Worm (Caenorhabditis elegans) whole organism, late embryonic: Measurements from ENCODE around the gene csn-3.

Experiments used
- F13H6.1 ChIP-seq: sonication (generic microtip); optimal IDR thresholded peaks from 2 replicates; lab custom pipeline; 2016; ENCODE audit warnings: missing genetic modification characterization, missing compliant biosample characterization
- K09A11.1 ChIP-seq: sonication (generic microtip); optimal IDR thresholded peaks from 2 replicates; lab custom pipeline; 2017; ENCODE audit warnings: antibody characterized with exemption, mild to moderate bottlenecking, missing genetic modification characterization, missing compliant biosample characterization; ENCODE audit not compliant: insufficient read depth
- Y22D7AL.16 ChIP-seq: sonication (generic microtip); optimal IDR thresholded peaks from 2 replicates; lab custom pipeline; 2016; ENCODE audit warnings: missing genetic modification characterization, missing compliant biosample characterization
- ceh-14 ChIP-seq: sonication (generic microtip); optimal IDR thresholded peaks from 2 replicates; lab custom pipeline; 2016; ENCODE audit warnings: missing genotype, missing genetic modification characterization, missing compliant biosample characterization
- ceh-30 ChIP-seq: fragments of 150-350 bp; optimal IDR thresholded peaks from 2 replicates; lab custom pipeline; 2014; ENCODE audit warnings: missing biosample characterization, missing genetic modification characterization
- ceh-48 ChIP-seq: sonication (generic microtip); optimal IDR thresholded peaks from 2 replicates; lab custom pipeline; 2016; ENCODE audit warnings: missing genetic modification characterization, inconsistent platforms, missing compliant biosample characterization
- ceh-6 ChIP-seq: fragments of 200-800 bp; sonication (Bioruptor generic); optimal IDR thresholded peaks from 2 replicates; lab custom pipeline; 2018; ENCODE audit warnings: mild to moderate bottlenecking, missing genetic modification characterization, missing compliant biosample characterization
- ceh-9 ChIP-seq: sonication (generic microtip); optimal IDR thresholded peaks from 2 replicates; lab custom pipeline; 2016; ENCODE audit warnings: mild to moderate bottlenecking, missing genetic modification characterization, inconsistent platforms, missing compliant biosample characterization
- dmd-4 ChIP-seq: sonication (generic microtip); optimal IDR thresholded peaks from 2 replicates; lab custom pipeline; 2016; ENCODE audit warnings: borderline replicate concordance, missing genetic modification characterization, missing compliant biosample characterization
- dve-1 ChIP-seq: sonication (generic microtip); optimal IDR thresholded peaks from 2 replicates; lab custom pipeline; 2017; ENCODE audit warnings: antibody characterized with exemption, mild to moderate bottlenecking, missing genetic modification characterization, missing compliant biosample characterization
- elt-2 ChIP-seq: sonication (generic microtip); optimal IDR thresholded peaks from 2 replicates; lab custom pipeline; 2016; ENCODE audit warnings: missing genetic modification reagents, missing genetic modification characterization, missing compliant biosample characterization
- elt-4 ChIP-seq: sonication (generic microtip); optimal IDR thresholded peaks from 2 replicates; lab custom pipeline; 2016; ENCODE audit warnings: missing genetic modification characterization, missing compliant biosample characterization
- ets-4 ChIP-seq: sonication (generic microtip); optimal IDR thresholded peaks from 2 replicates; lab custom pipeline; 2016; ENCODE audit warnings: missing genetic modification characterization, missing compliant biosample characterization
- eyg-1 ChIP-seq: sonication (generic microtip); optimal IDR thresholded peaks from 2 replicates; lab custom pipeline; 2016; ENCODE audit warnings: missing genotype, missing genetic modification characterization, missing compliant biosample characterization
- gmeb-2 ChIP-seq: sonication (generic microtip); optimal IDR thresholded peaks from 2 replicates; lab custom pipeline; 2016; ENCODE audit warnings: missing genetic modification characterization, inconsistent platforms, missing compliant biosample characterization
- hlh-13 ChIP-seq: fragments of 200-800 bp; sonication (Bioruptor generic); optimal IDR thresholded peaks from 2 replicates; lab custom pipeline; 2018; ENCODE audit warnings: mild to moderate bottlenecking, missing genetic modification characterization, missing compliant biosample characterization
- hlh-15 ChIP-seq: sonication (generic microtip); optimal IDR thresholded peaks from 2 replicates; lab custom pipeline; 2016; ENCODE audit warnings: missing genetic modification characterization, missing compliant biosample characterization
- hlh-30 ChIP-seq: sonication (generic microtip); optimal IDR thresholded peaks from 2 replicates; lab custom pipeline; 2017; ENCODE audit warnings: antibody characterized with exemption, missing genetic modification characterization, missing compliant biosample characterization; ENCODE audit not compliant: insufficient read depth
- hlh-6 ChIP-seq: sonication (generic microtip); optimal IDR thresholded peaks from 2 replicates; lab custom pipeline; 2016; ENCODE audit warnings: missing genotype, missing genetic modification characterization, missing compliant biosample characterization
- hlh-8 ChIP-seq: sonication (generic microtip); optimal IDR thresholded peaks from 2 replicates; lab custom pipeline; 2016; ENCODE audit warnings: missing genotype, missing genetic modification characterization, missing compliant biosample characterization
- lim-6 ChIP-seq: sonication (generic microtip); optimal IDR thresholded peaks from 2 replicates; lab custom pipeline; 2016; ENCODE audit warnings: missing genetic modification characterization, missing compliant biosample characterization
- lin-11 ChIP-seq: fragments of 200-800 bp; sonication (Bioruptor generic); optimal IDR thresholded peaks from 2 replicates; lab custom pipeline; 2018; ENCODE audit warnings: mild to moderate bottlenecking, missing genetic modification characterization, missing compliant biosample characterization
- nfya-1 ChIP-seq: sonication (generic microtip); optimal IDR thresholded peaks from 2 replicates; lab custom pipeline; 2017; ENCODE audit warnings: missing genetic modification characterization, mild to moderate bottlenecking, missing compliant biosample characterization, antibody characterized with exemption, moderate library complexity
- nhr-232 ChIP-seq: sonication (generic microtip); optimal IDR thresholded peaks from 2 replicates; lab custom pipeline; 2016; ENCODE audit warnings: missing genetic modification characterization, missing compliant biosample characterization
- pag-3 ChIP-seq: sonication (generic microtip); optimal IDR thresholded peaks from 2 replicates; lab custom pipeline; 2016; ENCODE audit warnings: missing compliant biosample characterization, missing genetic modification characterization, borderline replicate concordance
- pat-9 ChIP-seq: fragments of 200-800 bp; sonication (Bioruptor generic); optimal IDR thresholded peaks from 2 replicates; lab custom pipeline; 2018; ENCODE audit warnings: mild to moderate bottlenecking, missing genetic modification characterization, moderate library complexity, missing compliant biosample characterization
- pha-2 ChIP-seq: sonication (generic microtip); optimal IDR thresholded peaks from 2 replicates; lab custom pipeline; 2017; ENCODE audit warnings: mild to moderate bottlenecking, missing genetic modification characterization, missing compliant biosample characterization
- pqm-1 ChIP-seq: sonication (generic microtip); optimal IDR thresholded peaks from 2 replicates; lab custom pipeline; 2016; ENCODE audit warnings: missing genetic modification characterization, missing compliant biosample characterization
- pros-1 ChIP-seq: fragments of 150-350 bp; optimal IDR thresholded peaks from 2 replicates; lab custom pipeline; 2014; ENCODE audit warnings: missing biosample characterization, missing genetic modification reagents, missing genetic modification characterization
- ref-2 ChIP-seq: sonication (generic microtip); optimal IDR thresholded peaks from 2 replicates; lab custom pipeline; 2016; ENCODE audit warnings: missing genetic modification characterization, missing compliant biosample characterization
- sdc-2 ChIP-seq: sonication (generic microtip); optimal IDR thresholded peaks from 2 replicates; lab custom pipeline; 2016; ENCODE audit warnings: missing genotype, missing genetic modification characterization, missing compliant biosample characterization
- sox-2 ChIP-seq: fragments of 200-800 bp; sonication (Bioruptor generic); IDR thresholded peaks from 2 replicates; pipeline ENCODE4 v1.3.6; 2022; ENCODE audit warnings: missing genetic modification reagents, missing genetic modification characterization, missing compliant biosample characterization
- syd-9 ChIP-seq: sonication (generic microtip); optimal IDR thresholded peaks from 2 replicates; lab custom pipeline; 2016; ENCODE audit warnings: mild to moderate bottlenecking, missing genetic modification characterization, moderate library complexity, missing compliant biosample characterization
- tbx-7 ChIP-seq: sonication (generic microtip); optimal IDR thresholded peaks from 2 replicates; lab custom pipeline; 2016; ENCODE audit warnings: missing genotype, missing genetic modification characterization, missing compliant biosample characterization
- ttx-3 ChIP-seq: sonication (generic microtip); optimal IDR thresholded peaks from 2 replicates; lab custom pipeline; 2016; ENCODE audit warnings: missing genetic modification reagents, missing genetic modification characterization, missing compliant biosample characterization
- unc-3 ChIP-seq, 2 experiments: fragments of 200-800 bp in 1 of 2; sonication (Bioruptor generic) in 1 of 2; sonication (generic microtip) in 1 of 2; conservative IDR thresholded peaks in 1 of 2; optimal IDR thresholded peaks in 1 of 2; 2 replicates each; pipeline versions ENCODE4 v1.3.6 to Lab custom; 2016 to 2022; ENCODE audit warnings: missing compliant biosample characterization in 2 of 2, missing genetic modification characterization in 2 of 2, missing genetic modification reagents in 1 of 2
- unc-42 ChIP-seq: sonication (generic microtip); optimal IDR thresholded peaks from 2 replicates; lab custom pipeline; 2016; ENCODE audit warnings: missing genotype, missing genetic modification characterization, missing compliant biosample characterization
- unc-86 ChIP-seq: sonication (generic microtip); optimal IDR thresholded peaks from 2 replicates; lab custom pipeline; 2016; ENCODE audit warnings: missing genetic modification characterization, missing compliant biosample characterization
- zip-5 ChIP-seq: sonication (generic microtip); optimal IDR thresholded peaks from 2 replicates; lab custom pipeline; 2016; ENCODE audit warnings: missing genetic modification characterization, missing compliant biosample characterization
- ztf-16 ChIP-seq: sonication (generic microtip); optimal IDR thresholded peaks from 2 replicates; lab custom pipeline; 2017; ENCODE audit warnings: missing genetic modification characterization, missing compliant biosample characterization

The csn-3 gene

ce11 chrIV:157809-158208 lies 36.7 kb upstream of the csn-3 start, which contains the start of gene gegf-1:
Gene gegf-1 (minus strand): TSS chrIV:157909.
- no peak for TF ChIP-seq unc-3 (GFP tag; conservative IDR thresholded peaks at IDR 0.05; lab: Robert Waterston, UW)
- TF ChIP-seq unc-3 (tag; optimal IDR thresholded peaks at IDR 0.05; lab: Kevin White, UChicago): no peak
- no peak for TF ChIP-seq dve-1 (tag; lab: Kevin White, UChicago)
- TF ChIP-seq K09A11.1 (tag; lab: Kevin White, UChicago): no peak
- no peak for TF ChIP-seq ttx-3
- no peak for TF ChIP-seq unc-86 (tag; lab: Kevin White, UChicago)
- TF ChIP-seq pat-9: no peak
- TF ChIP-seq ceh-48: no peak
- TF ChIP-seq ztf-16 (tag; lab: Kevin White, UChicago): no peak
- TF ChIP-seq F13H6.1 (tag; lab: Kevin White, UChicago): no peak
- TF ChIP-seq hlh-30 (tag; lab: Kevin White, UChicago): no peak
- no peak for TF ChIP-seq hlh-8 (tag; lab: Kevin White, UChicago)
- no peak for TF ChIP-seq gmeb-2 (tag; lab: Kevin White, UChicago)
- TF ChIP-seq nfya-1: no peak
- TF ChIP-seq pha-2 (tag; lab: Kevin White, UChicago): no peak
- no peak for TF ChIP-seq lin-11 (tag; lab: Kevin White, UChicago)
- no peak for TF ChIP-seq syd-9 (tag; lab: Kevin White, UChicago)
- TF ChIP-seq zip-5: no peak

- TF ChIP-seq unc-42: no peak
- no peak for TF ChIP-seq ceh-6 (GFP tag; lab: Kevin White, UChicago)
- no peak for TF ChIP-seq ceh-9 (tag; lab: Kevin White, UChicago)
These were observed 35.9 kb upstream of the csn-3 start, which contains the start of gene Y38C1AA.7 for ce11 chrIV:158662-159061. Gene Y38C1AA.7 (plus strand): TSS chrIV:158962.

- no peak for TF ChIP-seq pqm-1 (tag; lab: Kevin White, UChicago)
- no peak for TF ChIP-seq syd-9 (tag; lab: Kevin White, UChicago)
- TF ChIP-seq pag-3 (tag; lab: Kevin White, UChicago): no peak
- TF ChIP-seq tbx-7: no peak
- no peak for TF ChIP-seq hlh-13 (GFP tag; lab: Kevin White, UChicago)
- TF ChIP-seq zip-5: no peak
- no peak for TF ChIP-seq pros-1 (tag; lab: Kevin White, UChicago)
- no peak for TF ChIP-seq sox-2 (GFP tag; lab: Robert Waterston, UW)
- TF ChIP-seq hlh-15: no peak
These were observed 34.7 kb upstream of the csn-3 start, which contains the start of gene Y38C1AA.19 for ce11 chrIV:159864-160263. Gene Y38C1AA.19 (plus strand): TSS chrIV:160164.

ce11 chrIV:162530-162929 lies 32.0 kb upstream of the csn-3 start, which contains the start of gene Y38C1AA.6:
Gene Y38C1AA.6 (plus strand): TSS chrIV:162830.
- TF ChIP-seq ref-2 (tag; lab: Kevin White, UChicago): no peak
- TF ChIP-seq elt-4 (tag; lab: Kevin White, UChicago): no peak
- TF ChIP-seq hlh-6: no peak
- TF ChIP-seq hlh-15: no peak
- TF ChIP-seq tbx-7: no peak
- no peak for TF ChIP-seq sdc-2 (tag; lab: Kevin White, UChicago)
- no peak for TF ChIP-seq ceh-14 (tag; lab: Kevin White, UChicago)
- no peak for TF ChIP-seq nhr-232 (tag; lab: Kevin White, UChicago)
- no peak for TF ChIP-seq elt-2 (tag; lab: Kevin White, UChicago)
- TF ChIP-seq dve-1 (tag; lab: Kevin White, UChicago): no peak
- TF ChIP-seq Y22D7AL.16 (tag; lab: Kevin White, UChicago): no peak
- TF ChIP-seq eyg-1 (tag; lab: Kevin White, UChicago): no peak
- TF ChIP-seq sox-2 (GFP tag; lab: Robert Waterston, UW): no peak
- TF ChIP-seq ceh-30 (tag; lab: Kevin White, UChicago): no peak
- no peak for TF ChIP-seq dmd-4 (tag; lab: Kevin White, UChicago)
- TF ChIP-seq lim-6 (tag; lab: Kevin White, UChicago): no peak
- no peak for TF ChIP-seq ets-4 (tag; lab: Kevin White, UChicago)
